Fruit fly (Drosophila melanogaster): ENCODE results near the gene CG3176.

CG3176 gene

DNA sequence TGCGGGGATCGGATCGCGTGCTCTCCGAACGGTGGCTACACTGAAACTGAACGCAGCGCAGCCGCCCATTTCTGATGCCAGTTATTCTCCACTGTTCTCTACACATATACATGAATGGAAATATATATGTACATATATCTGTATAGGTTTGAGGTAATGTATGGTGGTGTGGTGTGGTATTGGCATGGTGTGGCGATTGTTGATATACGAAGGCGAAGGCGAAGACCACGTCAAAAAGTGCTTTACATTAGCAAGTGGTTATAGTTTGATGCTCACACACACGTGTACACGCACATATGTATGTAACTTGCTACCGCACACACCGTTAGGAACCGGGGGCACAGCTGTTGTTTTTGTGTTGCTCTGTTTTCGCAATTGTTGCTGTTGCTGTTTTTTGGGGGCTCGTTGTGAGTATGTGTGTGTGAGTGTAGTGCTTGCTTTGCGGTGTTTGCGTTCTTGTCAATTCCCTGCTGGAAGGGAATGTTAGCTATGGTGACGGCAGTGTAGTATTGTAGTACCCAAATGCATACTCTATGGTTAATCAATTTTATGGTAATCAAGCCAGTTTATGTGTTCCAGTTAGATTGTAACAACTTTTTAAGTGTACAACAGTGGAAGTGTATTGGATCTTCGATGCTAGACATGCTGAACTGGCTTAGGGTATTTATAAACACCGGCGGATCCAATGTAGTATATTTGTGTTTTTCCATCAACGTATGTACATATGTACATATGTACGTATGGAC is 12.0 kb downstream of the CG3176 start, which contains the start of gene CG17896 (continued):
- TF ChIP-seq CG31388 (GFP tag; optimal IDR thresholded peaks at IDR 0.05) (peak; percentile 96), dmrt11E (tag; optimal IDR thresholded peaks at IDR 0.05) (peak; percentile 72), CG10959 (GFP tag; IDR thresholded peaks at IDR 0.05) (peak; percentile 91), CrebB (tag; optimal IDR thresholded peaks at IDR 0.05) (peak; percentile 99), CG3838 (GFP tag; optimal IDR thresholded peaks at IDR 0.05) (peak; percentile 95), Hey (tag; optimal IDR thresholded peaks at IDR 0.05) (peak; percentile 91), CG17385 (GFP tag; optimal IDR thresholded peaks at IDR 0.05) (peak; percentile 95), HLH3B (GFP tag; IDR thresholded peaks at IDR 0.05) (peak; percentile 97), pita (GFP tag; optimal IDR thresholded peaks at IDR 0.05) (no peak)

- peak in 1 of 2 experiments; percentile 16 for TF ChIP-seq insv (GFP tag; optimal IDR thresholded peaks at IDR 0.05)
- TF ChIP-seq CG17361 (GFP tag; IDR thresholded peaks at IDR 0.05) = peak; percentile 45; the same call in 1 of the 3 replicates
- peak; percentile 54 for TF ChIP-seq CG15601 (tag; optimal IDR thresholded peaks at IDR 0.05)
- TF ChIP-seq CG7556 (GFP tag; optimal IDR thresholded peaks at IDR 0.05) = peak; percentile 39
- no peak for TF ChIP-seq rib (GFP tag; IDR thresholded peaks at IDR 0.05)
- no peak for TF ChIP-seq CG8290 (GFP tag; optimal IDR thresholded peaks at IDR 0.05)
- peak in 1 of 2 experiments; percentile 54 for TF ChIP-seq CG8290 (tag; optimal IDR thresholded peaks at IDR 0.05)
- TF ChIP-seq CG18011 (GFP tag; optimal IDR thresholded peaks at IDR 0.05) = peak; percentile 95
- peak; percentile 10 for TF ChIP-seq CG6854 (GFP tag; optimal IDR thresholded peaks at IDR 0.05)
- TF ChIP-seq MTF-1 (GFP tag; optimal IDR thresholded peaks at IDR 0.05; ENCODE audit: borderline replicate concordance) = peak; percentile 30
- TF ChIP-seq CG13296 (GFP tag; optimal IDR thresholded peaks at IDR 0.05) = peak; percentile 23
- TF ChIP-seq CG17612 (GFP tag; IDR thresholded peaks at IDR 0.05) = 0 out of 2 replicates have a peak, but pooled peaks have one; percentile 3
- TF ChIP-seq Oli (tag; optimal IDR thresholded peaks at IDR 0.05) = no peak
- TF ChIP-seq yki (optimal IDR thresholded peaks at IDR 0.05) = no peak
- 0 out of 2 replicates have a peak, but pooled peaks have one; percentile 0 for TF ChIP-seq Dip2 (GFP tag; IDR thresholded peaks at IDR 0.05)
Observed at dm6 chrX:494191-494554, 12.5 kb downstream of the CG3176 start.

DNA sequence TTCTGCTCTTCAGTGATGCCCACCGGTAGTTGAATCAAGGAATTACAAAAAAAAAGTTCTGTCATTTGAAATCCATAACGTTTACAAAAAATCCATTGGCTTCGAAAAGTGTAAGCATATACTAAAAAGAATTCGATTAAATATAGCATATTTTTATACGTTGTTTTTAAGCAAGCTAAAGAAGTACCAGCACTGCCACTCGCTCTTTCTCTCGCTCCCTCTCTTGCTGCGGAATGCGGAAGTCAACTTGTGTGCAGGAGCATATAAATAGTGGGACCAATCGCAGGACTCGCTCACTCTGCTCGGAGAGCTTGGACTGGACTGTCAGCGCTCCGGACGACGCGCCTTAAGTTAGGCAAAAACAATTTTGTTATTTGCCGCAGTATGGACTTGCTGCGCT is 12.9 kb downstream of the CG3176 start, which contains the start of gene CG17778:
TSS of gene CG17778 (plus strand) at position 8 of the 400 bp plus-strand sequence.
- TF ChIP-seq CG18599 (GFP tag; optimal IDR thresholded peaks at IDR 0.05) = peak; percentile 60
- no peak for TF ChIP-seq CG13287 (GFP tag; IDR thresholded peaks at IDR 0.05; ENCODE audit: partially characterized antibody)
- TF ChIP-seq nerfin-1 (tag; optimal IDR thresholded peaks at IDR 0.05) = peak; percentile 40
- TF ChIP-seq B-H1 (GFP tag; IDR thresholded peaks at IDR 0.05) = no peak
- no peak for TF ChIP-seq CG30431 (GFP tag; optimal IDR thresholded peaks at IDR 0.05)
- TF ChIP-seq NC2β (GFP tag; optimal IDR thresholded peaks at IDR 0.05) = no peak
- TF ChIP-seq NfI (GFP tag; optimal IDR thresholded peaks at IDR 0.05) = no peak
- no peak for TF ChIP-seq CG10462 (GFP tag; optimal IDR thresholded peaks at IDR 0.05)
- TF ChIP-seq sens (GFP tag) = peak; percentile 65
- TF ChIP-seq CG6254 (GFP tag; optimal IDR thresholded peaks at IDR 0.05) = no peak
- TF ChIP-seq CG17612 (GFP tag; IDR thresholded peaks at IDR 0.05) = no peak
- TF ChIP-seq CG14014 (GFP tag; IDR thresholded peaks at IDR 0.05) = 0 out of 2 replicates have a peak, but pooled peaks have one; percentile 36
- no peak for TF ChIP-seq Stat92E (GFP tag; optimal IDR thresholded peaks at IDR 0.05)
- no peak for TF ChIP-seq CG2875 (GFP tag; optimal IDR thresholded peaks at IDR 0.05)
- no peak for TF ChIP-seq Dip2 (GFP tag; IDR thresholded peaks at IDR 0.05)
- no peak for TF ChIP-seq zfh1 (GFP tag; IDR thresholded peaks at IDR 0.05)
- no peak for TF ChIP-seq dati (GFP tag; IDR thresholded peaks at IDR 0.05)
- peak; percentile 5 for TF ChIP-seq CG2678 (tag; optimal IDR thresholded peaks at IDR 0.05)
- TF ChIP-seq Fer1 (GFP tag; optimal IDR thresholded peaks at IDR 0.05) = no peak
- TF ChIP-seq Ada2b (GFP tag; IDR thresholded peaks at IDR 0.05) = 0 out of 2 replicates have a peak, but pooled peaks have one; percentile 11
- peak; percentile 68 for TF ChIP-seq Nf-YC (tag; optimal IDR thresholded peaks at IDR 0.05)
- TF ChIP-seq CG3407 (GFP tag; optimal IDR thresholded peaks at IDR 0.05) = no peak
- TF ChIP-seq ranshi (GFP tag; IDR thresholded peaks at IDR 0.05) = peak; percentile 22; the same call in 1 of the 2 replicates
- no peak for TF ChIP-seq slp2 (GFP tag; optimal IDR thresholded peaks at IDR 0.05)
- no peak for TF ChIP-seq CG6683 (GFP tag; optimal IDR thresholded peaks at IDR 0.05)
- no peak for TF ChIP-seq jing (GFP tag; optimal IDR thresholded peaks at IDR 0.05)

Data from whole organism, embryonic.